Fruit fly (Drosophila melanogaster): Measurements from ENCODE around the gene wnd.

Gene wnd

DNA sequence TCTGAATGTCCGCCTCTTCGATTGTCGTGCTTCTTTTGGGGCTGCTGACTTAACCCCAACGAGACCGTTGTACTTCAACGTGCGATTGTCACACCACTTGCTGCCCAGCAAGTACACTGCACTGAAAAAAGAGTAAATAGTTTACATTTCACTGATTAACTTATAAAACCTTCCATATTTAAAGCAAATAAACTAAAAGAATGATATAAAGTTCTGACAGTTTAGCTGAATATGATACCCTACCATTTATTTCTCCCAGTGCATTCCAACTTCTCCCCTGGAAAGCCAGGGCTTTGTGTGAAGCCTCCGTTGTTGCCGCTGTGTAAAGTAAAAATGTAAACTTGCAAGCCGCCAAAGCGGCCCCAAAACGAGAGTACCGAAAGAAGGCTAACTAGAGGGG lies 38.7 kb upstream of the wnd start (continued):
- TF ChIP-seq zfh2 (GFP tag; optimal IDR thresholded peaks at IDR 0.05) (no peak), CG12744 (GFP tag; optimal IDR thresholded peaks at IDR 0.05) (no peak), CG10654 (GFP tag; optimal IDR thresholded peaks at IDR 0.05) (peak; percentile 34), CG2199 (GFP tag; IDR thresholded peaks at IDR 0.05) (no peak), CG15269 (tag; optimal IDR thresholded peaks at IDR 0.05) (no peak), sna (GFP tag; IDR thresholded peaks at IDR 0.05; ENCODE audit: partially characterized antibody) (no peak), CG8281 (tag; optimal IDR thresholded peaks at IDR 0.05) (no peak), sob (GFP tag; IDR thresholded peaks at IDR 0.05) (no peak), chinmo (GFP tag; IDR thresholded peaks at IDR 0.05; ENCODE audit: partially characterized antibody) (no peak), CG11723 (GFP tag; optimal IDR thresholded peaks at IDR 0.05) (no peak), CG3407 (GFP tag; optimal IDR thresholded peaks at IDR 0.05) (peak; percentile 20), ash1 (GFP tag; optimal IDR thresholded peaks at IDR 0.05) (no peak), gem (tag; optimal IDR thresholded peaks at IDR 0.05) (peak; percentile 64), stwl (tag; optimal IDR thresholded peaks at IDR 0.05) (no peak), dmrt11E (tag; optimal IDR thresholded peaks at IDR 0.05) (peak; percentile 62), CG1603 (tag; optimal IDR thresholded peaks at IDR 0.05) (peak; percentile 58), CG11247 (GFP tag; IDR thresholded peaks at IDR 0.05) (no peak), Hmr (GFP tag; optimal IDR thresholded peaks at IDR 0.05) (no peak), CG12659 (GFP tag; optimal IDR thresholded peaks at IDR 0.05) (no peak), chif (GFP tag; optimal IDR thresholded peaks at IDR 0.05) (peak; percentile 19 to 34), luna (GFP tag; optimal IDR thresholded peaks at IDR 0.05) (no peak), CG10979 (tag; optimal IDR thresholded peaks at IDR 0.05) (peak; percentile 68), D (optimal IDR thresholded peaks at IDR 0.05) (no peak), D (GFP tag; optimal IDR thresholded peaks at IDR 0.05) (peak; percentile 22), Hr3 (GFP tag; optimal IDR thresholded peaks at IDR 0.05) (no peak), CG6854 (GFP tag; optimal IDR thresholded peaks at IDR 0.05) (no peak), CG7745 (tag; optimal IDR thresholded peaks at IDR 0.05) (no peak), Atf6 (GFP tag; IDR thresholded peaks at IDR 0.05) (no peak), CG33213 (GFP tag; optimal IDR thresholded peaks at IDR 0.05) (no peak), Sox102F (GFP tag; optimal IDR thresholded peaks at IDR 0.05) (peak; percentile 30), tgo (GFP tag; IDR thresholded peaks at IDR 0.05) (no peak), dm (GFP tag; optimal IDR thresholded peaks at IDR 0.05) (peak; percentile 0), Pdp1 (GFP tag; optimal IDR thresholded peaks at IDR 0.05) (peak in 1 of 2 experiments; percentile 13), fru (optimal IDR thresholded peaks at IDR 0.05) (no peak), fd96Cb (tag; optimal IDR thresholded peaks at IDR 0.05) (peak; percentile 38), E2f2 (GFP tag; IDR thresholded peaks at IDR 0.05) (no peak), unc-4 (GFP tag; IDR thresholded peaks at IDR 0.05; ENCODE audit: partially characterized antibody) (no peak), CG9727 (GFP tag; optimal IDR thresholded peaks at IDR 0.05) (peak; percentile 28), CG10431 (GFP tag; optimal IDR thresholded peaks at IDR 0.05) (no peak), CG9215 (GFP tag; IDR thresholded peaks at IDR 0.05) (no peak), tin (GFP tag; optimal IDR thresholded peaks at IDR 0.05) (peak; percentile 26), wek (GFP tag; optimal IDR thresholded peaks at IDR 0.05) (no peak), BtbVII (GFP tag; optimal IDR thresholded peaks at IDR 0.05) (no peak), Sry-β (GFP tag; optimal IDR thresholded peaks at IDR 0.05) (no peak), kah (GFP tag; optimal IDR thresholded peaks at IDR 0.05) (no peak), dan (GFP tag; IDR thresholded peaks at IDR 0.05) (no peak), CG8924 (tag; optimal IDR thresholded peaks at IDR 0.05) (peak; percentile 28), chm (GFP tag; IDR thresholded peaks at IDR 0.05) (no peak), Jarid2 (GFP tag; optimal IDR thresholded peaks at IDR 0.05) (no peak), Stat92E (GFP tag; optimal IDR thresholded peaks at IDR 0.05) (no peak), Six4 (GFP tag; optimal IDR thresholded peaks at IDR 0.05) (peak; percentile 7)

All from whole organism, embryonic.